Fruit fly (Drosophila melanogaster) whole organism, embryonic: ENCODE data around the gene Sidpn.
A peak's percentile ranks its signal among the peaks of the same experiment; 100 is the strongest.

Source experiments
- Abd-B ChIP-seq: fragments of 200-800 bp; sonication (Bioruptor generic); optimal IDR thresholded peaks from 2 replicates; lab custom pipeline; 2018; ENCODE audit warnings: missing biosample characterization, mild to moderate bottlenecking, missing genetic modification characterization, moderate library complexity
- Ada2b ChIP-seq: fragments of 200-800 bp; sonication (Bioruptor generic); IDR thresholded peaks from 2 replicates; pipeline ENCODE4 v1.3.6; 2022; ENCODE audit warnings: missing biosample characterization, missing genetic modification characterization
- Awh ChIP-seq: fragments of 200-800 bp; sonication (Bioruptor generic); IDR thresholded peaks from 2 replicates; pipeline ENCODE4, ENCODE4 v1.3.6; 2022; ENCODE audit warnings: missing biosample characterization, missing genetic modification characterization
- BEAF-32 ChIP-seq: fragments of 200-800 bp; sonication (Bioruptor generic); optimal IDR thresholded peaks from 3 replicates; lab custom pipeline; 2017; ENCODE audit warnings: missing biosample characterization, missing genetic modification characterization, mild to moderate bottlenecking, moderate library complexity, missing genetic modification reagents
- Bgb ChIP-seq: fragments of 200-800 bp; sonication (Bioruptor generic); IDR thresholded peaks from 2 replicates; pipeline ENCODE4 v1.3.6; 2022; ENCODE audit warnings: missing biosample characterization, missing genetic modification characterization; ENCODE audit not compliant: partially characterized antibody
- CG12104 ChIP-seq: fragments of 200-800 bp; sonication (Bioruptor generic); optimal IDR thresholded peaks from 3 replicates; lab custom pipeline; 2016; ENCODE audit warnings: missing biosample characterization, missing genetic modification characterization
- CG12659 ChIP-seq: fragments of 200-800 bp; sonication (Bioruptor generic); optimal IDR thresholded peaks from 3 replicates; lab custom pipeline; 2017; ENCODE audit warnings: mild to moderate bottlenecking, missing biosample characterization, missing genetic modification reagents, missing genetic modification characterization
- CG13287 ChIP-seq: fragments of 200-800 bp; sonication (Bioruptor generic); IDR thresholded peaks from 2 replicates; pipeline ENCODE4 v1.3.6; 2022; ENCODE audit warnings: missing biosample characterization, missing genetic modification characterization; ENCODE audit not compliant: partially characterized antibody
- CG14667 ChIP-seq: fragments of 200-800 bp; sonication (Bioruptor generic); IDR thresholded peaks from 2 replicates; pipeline ENCODE4 v1.3.6; 2022; ENCODE audit warnings: missing biosample characterization, missing genetic modification characterization
- CG15479 ChIP-seq: fragments of 200-800 bp; sonication (Bioruptor generic); optimal IDR thresholded peaks from 3 replicates; lab custom pipeline; 2019; ENCODE audit warnings: missing biosample characterization, mild to moderate bottlenecking, missing genetic modification characterization, moderate library complexity
- CG1647 ChIP-seq: fragments of 200-800 bp; sonication (Bioruptor generic); optimal IDR thresholded peaks from 3 replicates; lab custom pipeline; 2016; ENCODE audit warnings: missing biosample characterization, missing genetic modification characterization
- CG17612 ChIP-seq: fragments of 200-800 bp; sonication (Bioruptor generic); IDR thresholded peaks from 2 replicates; pipeline ENCODE4 v1.3.6; 2022; ENCODE audit warnings: missing biosample characterization, missing genetic modification characterization
- CG18262 ChIP-seq: fragments of 200-800 bp; optimal IDR thresholded peaks from 3 replicates; lab custom pipeline; 2019; ENCODE audit warnings: missing biosample characterization, mild to moderate bottlenecking, missing genetic modification characterization, moderate library complexity
- CG2120 ChIP-seq: fragments of 200-800 bp; sonication (Bioruptor generic); optimal IDR thresholded peaks from 3 replicates; lab custom pipeline; 2016; ENCODE audit warnings: missing biosample characterization, missing genetic modification characterization
- CG2875 ChIP-seq: fragments of 200-800 bp; sonication (Bioruptor generic); optimal IDR thresholded peaks from 2 replicates; lab custom pipeline; 2017; ENCODE audit warnings: missing biosample characterization, mild to moderate bottlenecking, missing genetic modification characterization, missing genetic modification reagents
- CG30431 ChIP-seq: fragments of 200-800 bp; sonication (Bioruptor generic); optimal IDR thresholded peaks from 2 replicates; lab custom pipeline; 2017; ENCODE audit warnings: missing biosample characterization, missing genetic modification characterization
- CG3163 ChIP-seq: fragments of 200-800 bp; sonication (Bioruptor generic); optimal IDR thresholded peaks from 3 replicates; lab custom pipeline; 2016; ENCODE audit warnings: missing biosample characterization, missing genetic modification characterization
- CG42726 ChIP-seq: fragments of 200-800 bp; sonication (Bioruptor generic); IDR thresholded peaks from 2 replicates; pipeline ENCODE4 v1.3.6; 2022; ENCODE audit warnings: missing biosample characterization, missing genetic modification characterization; ENCODE audit not compliant: partially characterized antibody
- CG6854 ChIP-seq: fragments of 200-800 bp; sonication (Bioruptor generic); optimal IDR thresholded peaks from 3 replicates; lab custom pipeline; 2017; ENCODE audit warnings: missing biosample characterization, mild to moderate bottlenecking, missing genetic modification characterization
- CG7786 ChIP-seq: fragments of 200-800 bp; sonication (Bioruptor generic); optimal IDR thresholded peaks from 2 replicates; lab custom pipeline; 2016; ENCODE audit warnings: missing biosample characterization, missing genetic modification characterization
- CG9437 ChIP-seq: fragments of 200-800 bp; sonication (Bioruptor generic); optimal IDR thresholded peaks from 2 replicates; lab custom pipeline; 2018; ENCODE audit warnings: missing biosample characterization, mild to moderate bottlenecking, missing genetic modification characterization
- CG9817 ChIP-seq: fragments of 200-800 bp; sonication (Bioruptor generic); optimal IDR thresholded peaks from 2 replicates; lab custom pipeline; 2018; ENCODE audit warnings: missing biosample characterization, mild to moderate bottlenecking, missing genetic modification characterization, moderate library complexity
- Hmx ChIP-seq: fragments of 200-800 bp; sonication (Bioruptor generic); optimal IDR thresholded peaks from 2 replicates; lab custom pipeline; 2016; ENCODE audit warnings: missing biosample characterization, missing genetic modification characterization
- MESR4 ChIP-seq: fragments of 200-800 bp; sonication (Bioruptor generic); optimal IDR thresholded peaks from 2 replicates; lab custom pipeline; 2018; ENCODE audit warnings: missing biosample characterization, mild to moderate bottlenecking, missing genetic modification characterization, moderate library complexity
- Mad ChIP-seq: fragments of 200-800 bp; sonication (Bioruptor generic); optimal IDR thresholded peaks from 2 replicates; lab custom pipeline; 2016; ENCODE audit warnings: missing biosample characterization, missing genetic modification characterization
- Mrtf ChIP-seq: fragments of 200-800 bp; sonication (Bioruptor generic); IDR thresholded peaks from 3 replicates; pipeline ENCODE4 v1.3.6; 2022; ENCODE audit warnings: missing biosample characterization, missing genetic modification characterization
- Nf-YA ChIP-seq: fragments of 200-800 bp; sonication (Bioruptor generic); IDR thresholded peaks from 2 replicates; pipeline ENCODE4 v1.3.6; 2022; ENCODE audit warnings: missing biosample characterization, missing genetic modification characterization
- Sox100B ChIP-seq: fragments of 200-800 bp; sonication (Bioruptor generic); optimal IDR thresholded peaks from 3 replicates; lab custom pipeline; 2018; ENCODE audit warnings: missing biosample characterization, mild to moderate bottlenecking, missing genetic modification characterization
- ato ChIP-seq: fragments of 200-800 bp; sonication (Bioruptor generic); IDR thresholded peaks from 2 replicates; pipeline ENCODE4 v1.3.6; 2022; ENCODE audit warnings: missing biosample characterization, missing genetic modification characterization; ENCODE audit not compliant: partially characterized antibody
- bcd ChIP-seq: fragments of 200-800 bp; sonication (Bioruptor generic); optimal IDR thresholded peaks from 2 replicates; lab custom pipeline; 2017; ENCODE audit warnings: missing biosample characterization, mild to moderate bottlenecking, missing genetic modification characterization
- btn ChIP-seq: fragments of 200-800 bp; sonication (Bioruptor generic); optimal IDR thresholded peaks from 2 replicates; lab custom pipeline; 2016; ENCODE audit warnings: missing biosample characterization, missing genetic modification characterization
- en ChIP-seq: fragments of 200-800 bp; sonication (Bioruptor generic); optimal IDR thresholded peaks from 2 replicates; lab custom pipeline; 2016; ENCODE audit warnings: missing biosample characterization, missing genetic modification characterization
- esg ChIP-seq: fragments of 200-800 bp; sonication (Bioruptor generic); conservative IDR thresholded peaks from 2 replicates; pipeline ENCODE4 v1.3.6; 2022; ENCODE audit warnings: missing biosample characterization, missing genetic modification characterization
- h ChIP-seq: fragments of >200 bp; optimal IDR thresholded peaks from 2 replicates; lab custom pipeline; 2017
- ind ChIP-seq: fragments of 200-800 bp; sonication (Bioruptor generic); optimal IDR thresholded peaks from 3 replicates; lab custom pipeline; 2016; ENCODE audit warnings: missing biosample characterization, missing genetic modification characterization
- jumu ChIP-seq: fragments of 200-800 bp; sonication (Bioruptor generic); optimal IDR thresholded peaks from 3 replicates; lab custom pipeline; 2016; ENCODE audit warnings: missing biosample characterization, missing genetic modification characterization
- lmd ChIP-seq: fragments of 200-800 bp; sonication (Bioruptor generic); IDR thresholded peaks from 2 replicates; pipeline ENCODE4 v1.3.6; 2022; ENCODE audit warnings: missing biosample characterization, missing genetic modification characterization
- nom ChIP-seq: fragments of 200-800 bp; sonication (Bioruptor generic); optimal IDR thresholded peaks from 2 replicates; lab custom pipeline; 2017; ENCODE audit warnings: missing biosample characterization, missing genetic modification characterization, mild to moderate bottlenecking, moderate library complexity, missing genetic modification reagents
- org-1 ChIP-seq: fragments of 200-800 bp; sonication (Bioruptor generic); optimal IDR thresholded peaks from 2 replicates; lab custom pipeline; 2017; ENCODE audit warnings: missing biosample characterization, missing genetic modification characterization
- p53 ChIP-seq: fragments of 200-800 bp; sonication (Bioruptor generic); optimal IDR thresholded peaks from 2 replicates; lab custom pipeline; 2016; ENCODE audit warnings: missing biosample characterization, missing genetic modification characterization
- pfk ChIP-seq: fragments of 200-800 bp; sonication (Bioruptor generic); optimal IDR thresholded peaks from 2 replicates; lab custom pipeline; 2018; ENCODE audit warnings: missing biosample characterization, mild to moderate bottlenecking, missing genetic modification characterization, moderate library complexity
- prd ChIP-seq, 3 experiments: fragments of >200 bp in 2 of 3; fragments of 200-800 bp in 1 of 3; sonication (Bioruptor generic) in 1 of 3; optimal IDR thresholded peaks in 2 of 3; IDR thresholded peaks in 1 of 3; 2 replicates in 2 of 3; 3 replicates in 1 of 3; pipeline versions ENCODE4 v1.3.6 to Lab custom; 2017 to 2022; ENCODE audit warnings: missing biosample characterization in 1 of 3, missing genetic modification characterization in 1 of 3
- sc ChIP-seq, 3 experiments: fragments of >200 bp in 2 of 3; fragments of 200-800 bp in 1 of 3; sonication (Bioruptor generic) in 1 of 3; optimal IDR thresholded peaks; 2 replicates in 2 of 3; 3 replicates in 1 of 3; lab custom pipeline; 2017; ENCODE audit warnings: mild to moderate bottlenecking in 1 of 3, missing biosample characterization in 1 of 3, missing genetic modification characterization in 1 of 3, missing genetic modification reagents in 1 of 3
- tap ChIP-seq: fragments of 200-800 bp; optimal IDR thresholded peaks from 3 replicates; lab custom pipeline; 2019; ENCODE audit warnings: missing biosample characterization, mild to moderate bottlenecking, missing genetic modification characterization, moderate library complexity
- trem ChIP-seq: fragments of 200-800 bp; optimal IDR thresholded peaks from 3 replicates; lab custom pipeline; 2019; ENCODE audit warnings: missing biosample characterization, mild to moderate bottlenecking, missing genetic modification characterization, moderate library complexity
- unpg ChIP-seq: fragments of 200-800 bp; sonication (Bioruptor generic); optimal IDR thresholded peaks from 3 replicates; lab custom pipeline; 2018; ENCODE audit warnings: missing biosample characterization, mild to moderate bottlenecking, missing genetic modification characterization, moderate library complexity
- zf30C ChIP-seq: fragments of 200-800 bp; sonication (Bioruptor generic); optimal IDR thresholded peaks from 3 replicates; lab custom pipeline; 2018; ENCODE audit warnings: missing biosample characterization, mild to moderate bottlenecking, missing genetic modification characterization

Gene Sidpn

dm6 chr2L:19014032-19014880 is 13.3 kb upstream of the Sidpn start (continued):
- TF ChIP-seq CG2875 (GFP tag; lab: Kevin White, UChicago) (peak; percentile 28), CG7786 (GFP tag; lab: Kevin White, UChicago) (no peak), CG30431 (peak; percentile 12), zf30C (GFP tag; lab: Kevin White, UChicago) (peak; percentile 77), p53 (GFP tag; lab: Kevin White, UChicago) (no peak), Ada2b (GFP tag; lab: Robert Waterston, UW) (peak; percentile 44; the same call in 1 of the 2 replicates), BEAF-32 (no peak), prd (optimal IDR thresholded peaks at IDR 0.05; lab: Kevin White, UChicago) (no peak), prd (GFP tag; IDR thresholded peaks at IDR 0.05; lab: Robert Waterston, UW) (peak; percentile 74), CG9437 (GFP tag; lab: Kevin White, UChicago) (peak; percentile 59), Mrtf (GFP tag; lab: Robert Waterston, UW) (0 out of 3 replicates have a peak, but pooled peaks have one; percentile 30), CG15479 (GFP tag; lab: Kevin White, UChicago) (no peak), Bgb (GFP tag; lab: Robert Waterston, UW) (no peak; the same call in 1 of the 2 replicates), unpg (GFP tag; lab: Kevin White, UChicago) (peak; percentile 74), MESR4 (GFP tag; lab: Kevin White, UChicago) (no peak), Hmx (GFP tag; lab: Kevin White, UChicago) (no peak), CG14667 (GFP tag; lab: Robert Waterston, UW) (peak; percentile 33; the same call in 1 of the 2 replicates), btn (GFP tag; lab: Kevin White, UChicago) (no peak), org-1 (peak; percentile 78), sc (optimal IDR thresholded peaks at IDR 0.05; lab: Kevin White, UChicago) (no peak), sc (GFP tag; optimal IDR thresholded peaks at IDR 0.05; lab: Kevin White, UChicago) (peak; percentile 49), ato (GFP tag; lab: Robert Waterston, UW) (no peak), esg (peak; percentile 41; the same call in 1 of the 2 replicates), Sox100B (peak; percentile 82), tap (tag; lab: Kevin White, UChicago) (peak; percentile 62), CG6854 (GFP tag; lab: Kevin White, UChicago) (peak; percentile 87), bcd (GFP tag; lab: Kevin White, UChicago) (peak; percentile 80), Mad (GFP tag; lab: Kevin White, UChicago) (no peak), Awh (GFP tag; lab: Robert Waterston, UW) (0 out of 2 replicates have a peak, but pooled peaks have one; percentile 10), nom (peak; percentile 18), Abd-B (peak; percentile 53), trem (tag; lab: Kevin White, UChicago) (peak; percentile 7), CG42726 (GFP tag; lab: Robert Waterston, UW) (no peak), h (lab: Kevin White, UChicago) (no peak), CG3163 (no peak), Nf-YA (no peak), CG1647 (no peak), pfk (GFP tag; lab: Kevin White, UChicago) (no peak), CG17612 (GFP tag; lab: Robert Waterston, UW) (no peak), jumu (GFP tag; lab: Kevin White, UChicago) (no peak), ind (peak; percentile 58), lmd (GFP tag; lab: Robert Waterston, UW) (peak; percentile 62), CG13287 (GFP tag; lab: Robert Waterston, UW) (no peak), CG9817 (tag; lab: Kevin White, UChicago) (peak; percentile 66), CG12104 (GFP tag; lab: Kevin White, UChicago) (peak; percentile 49), CG12659 (GFP tag; lab: Kevin White, UChicago) (peak; percentile 86), CG18262 (tag; lab: Kevin White, UChicago) (peak; percentile 73), en (GFP tag; lab: Kevin White, UChicago) (no peak), CG2120 (GFP tag; lab: Kevin White, UChicago) (peak; percentile 75)
